Worm (Caenorhabditis elegans) whole organism, L2 larva: ENCODE data around the gene C18B2.4.

Experiments
- aly-2 ChIP-seq: fragments of 150-350 bp; optimal IDR thresholded peaks from 2 replicates; lab custom pipeline; 2014; ENCODE audit warnings: missing biosample characterization, missing genetic modification characterization
- ama-1 ChIP-seq: fragments of 150-350 bp; optimal IDR thresholded peaks from 2 replicates; lab custom pipeline; 2018; ENCODE audit warnings: inconsistent platforms
- lin-11 ChIP-seq: fragments of 150-350 bp; sonication (generic microtip); optimal IDR thresholded peaks from 2 replicates; lab custom pipeline; 2014; ENCODE audit warnings: missing biosample characterization, missing genetic modification characterization, inconsistent platforms, mixed read lengths
- lsy-2 ChIP-seq, 2 experiments: fragments of 150-350 bp in 1 of 2; sonication (generic microtip) in 1 of 2; optimal IDR thresholded peaks; 2 replicates each; lab custom pipeline; 2014 to 2017; ENCODE audit warnings: missing biosample characterization in 2 of 2, missing genetic modification characterization in 2 of 2
- mab-5 ChIP-seq: fragments of 150-350 bp; optimal IDR thresholded peaks from 2 replicates; lab custom pipeline; 2014; ENCODE audit warnings: missing biosample characterization, missing genetic modification characterization
- nhr-10 ChIP-seq: sonication (generic microtip); optimal IDR thresholded peaks from 2 replicates; lab custom pipeline; 2017; ENCODE audit warnings: missing biosample characterization, missing genetic modification characterization
- nhr-11 ChIP-seq: fragments of 150-350 bp; optimal IDR thresholded peaks from 2 replicates; lab custom pipeline; 2014; ENCODE audit warnings: missing biosample characterization, missing genetic modification characterization
- nhr-6 ChIP-seq: fragments of 150-350 bp; optimal IDR thresholded peaks from 2 replicates; lab custom pipeline; 2014; ENCODE audit warnings: missing biosample characterization, missing genetic modification characterization
- nhr-77 ChIP-seq: fragments of 150-350 bp; optimal IDR thresholded peaks from 2 replicates; lab custom pipeline; 2014; ENCODE audit warnings: missing biosample characterization, missing genetic modification characterization
- skn-1 ChIP-seq: sonication (generic microtip); optimal IDR thresholded peaks from 2 replicates; lab custom pipeline; 2017; ENCODE audit warnings: missing biosample characterization, missing genetic modification characterization

DNA sequence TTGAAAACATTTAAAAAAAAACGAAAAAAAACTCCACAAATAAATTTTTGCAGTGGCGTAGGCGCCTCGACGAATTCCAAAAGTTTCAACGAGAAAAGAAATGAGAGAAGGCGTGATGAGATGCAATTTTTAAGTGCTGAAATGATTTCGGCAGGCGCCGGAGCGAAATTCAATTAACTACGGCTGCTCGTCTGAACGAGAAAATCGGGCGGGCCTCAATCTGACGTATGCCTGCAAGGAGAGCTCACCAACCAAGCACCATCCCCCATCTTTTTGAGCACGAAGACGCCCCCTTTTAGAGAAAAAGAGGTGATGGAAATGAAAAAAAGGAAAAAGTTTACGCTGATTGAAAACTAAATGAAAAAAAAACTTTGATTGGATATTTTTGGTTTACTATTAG is 29.2 kb upstream of the C18B2.4 start:
- no peak for TF ChIP-seq lsy-2 (tag; optimal IDR thresholded peaks at IDR 0.05; lab: Kevin White, UChicago)
- TF ChIP-seq nhr-77 (tag; lab: Kevin White, UChicago) = no peak
- no peak for TF ChIP-seq aly-2 (tag; lab: Kevin White, UChicago)
- no peak for TF ChIP-seq mab-5 (tag; lab: Kevin White, UChicago)
- no peak for TF ChIP-seq nhr-6 (tag; lab: Kevin White, UChicago)
- TF ChIP-seq lin-11 = no peak
- TF ChIP-seq nhr-10 = no peak
- TF ChIP-seq skn-1 (tag; lab: Kevin White, UChicago) = no peak
- no peak for TF ChIP-seq ama-1
- no peak for TF ChIP-seq nhr-11
